Fruit fly (Drosophila melanogaster) Kc167 (cell line): ENCODE results near the gene rsh.

ENCODE experiments used
- Myc ChIP-seq: fragments of >200 bp; optimal IDR thresholded peaks from 2 replicates; lab custom pipeline; 2017; ENCODE audit warnings: missing external identifiers
- Sin3A ChIP-seq: fragments of >200 bp; optimal IDR thresholded peaks from 2 replicates; lab custom pipeline; 2018; ENCODE audit warnings: missing external identifiers
- h ChIP-seq: fragments of >200 bp; optimal IDR thresholded peaks from 3 replicates; lab custom pipeline; 2018; ENCODE audit warnings: missing external identifiers
- insv ChIP-seq: fragments of >200 bp; optimal IDR thresholded peaks from 3 replicates; lab custom pipeline; 2018; ENCODE audit warnings: missing external identifiers
- psq ChIP-seq: fragments of >200 bp; optimal IDR thresholded peaks from 2 replicates; lab custom pipeline; 2017; ENCODE audit warnings: missing external identifiers
- ttk ChIP-seq: sonication (Bioruptor generic); optimal IDR thresholded peaks from 2 replicates; lab custom pipeline; 2017; ENCODE audit warnings: missing external identifiers

The rsh gene

DNA sequence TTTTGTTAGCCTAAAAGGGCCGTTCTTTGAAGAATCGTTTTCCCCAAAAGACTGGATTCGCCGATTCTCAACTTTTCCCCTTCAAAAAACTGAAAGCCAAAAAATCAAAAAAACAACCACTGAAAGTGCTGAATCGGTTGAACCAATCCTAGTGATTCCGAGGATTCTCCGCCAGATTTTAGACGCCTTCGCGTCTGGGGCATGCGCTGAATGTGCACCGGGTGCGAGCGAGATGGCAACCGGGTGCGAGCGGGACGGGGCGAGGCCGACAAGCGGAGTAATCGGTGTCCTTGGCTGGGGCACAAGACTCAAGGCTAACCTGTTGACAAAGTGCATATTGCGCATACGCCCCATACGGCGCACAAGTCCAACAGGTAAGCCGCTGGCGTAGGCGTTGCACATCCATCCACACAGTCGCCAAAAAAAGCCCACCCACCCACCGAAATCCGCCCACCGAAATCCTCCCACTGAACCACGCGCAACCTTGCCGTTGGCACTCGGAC, 1.4 kb upstream of the rsh start:
- no peak for TF ChIP-seq insv (lab: Kevin White, UChicago)
- no peak for TF ChIP-seq Myc
- TF ChIP-seq psq, result no peak
- no peak for TF ChIP-seq ttk (lab: Kevin White, UChicago)
- TF ChIP-seq h (lab: Kevin White, UChicago), result no peak
- no peak for TF ChIP-seq Sin3A

dm6 chrX:13004779-13005178, 16.4 kb downstream of the rsh start, which contains the start of gene CG15719:
Gene CG15719 (minus strand): TSS chrX:13004879.
- TF ChIP-seq Myc, result no peak
- TF ChIP-seq psq, result no peak
- no peak for TF ChIP-seq insv (lab: Kevin White, UChicago)
- no peak for TF ChIP-seq Sin3A

DNA sequence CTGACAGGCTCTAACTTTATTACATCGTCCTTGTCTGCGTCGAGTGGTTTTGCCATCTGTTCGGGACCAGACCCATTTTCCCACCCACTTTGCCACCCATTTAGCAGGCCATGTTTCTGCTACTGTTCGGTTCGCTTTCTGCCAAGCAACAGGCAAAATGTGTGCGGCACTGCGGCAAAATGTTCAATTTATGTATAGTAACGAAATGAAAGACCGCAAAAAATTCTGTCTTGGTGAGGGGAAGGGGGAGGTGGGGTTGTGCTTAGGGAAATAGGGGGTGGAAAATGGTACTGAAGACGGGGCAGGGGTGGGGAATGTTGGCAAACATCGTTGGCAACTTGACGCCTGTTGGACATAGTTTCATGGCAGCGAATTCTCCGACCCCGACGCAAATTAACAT, 23.9 kb downstream of the rsh start:
- no peak for TF ChIP-seq psq
- no peak for TF ChIP-seq Myc
- TF ChIP-seq ttk (lab: Kevin White, UChicago), result no peak

dm6 chrX:13021898-13022297, 33.5 kb downstream of the rsh start, which contains the start of gene CG2209:
Gene CG2209 (plus strand): TSS chrX:13022198.
- no peak for TF ChIP-seq h (lab: Kevin White, UChicago)
- TF ChIP-seq insv (lab: Kevin White, UChicago), result no peak
- no peak for TF ChIP-seq ttk (lab: Kevin White, UChicago)
- TF ChIP-seq Myc, result no peak
- no peak for TF ChIP-seq psq
- no peak for TF ChIP-seq Sin3A

DNA sequence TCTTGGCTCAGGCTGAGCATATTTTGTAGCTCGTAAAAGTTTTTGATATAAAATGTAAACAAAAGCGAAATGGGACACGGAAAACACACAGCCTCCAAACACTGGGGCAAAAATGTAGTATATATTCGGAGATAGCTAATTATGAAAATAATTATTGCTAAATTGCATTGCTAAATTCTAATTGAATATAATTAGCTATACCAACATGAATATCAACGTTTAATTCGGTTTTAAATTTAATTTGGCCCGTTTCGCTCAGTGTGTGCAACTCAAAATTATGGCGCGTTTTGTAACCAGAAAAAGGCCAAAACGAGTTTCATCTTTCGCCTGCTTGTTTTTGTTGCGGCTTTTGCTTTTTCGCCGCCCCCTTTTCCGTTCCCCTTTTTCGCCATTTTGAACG, 35.4 kb downstream of the rsh start:
- TF ChIP-seq psq (no peak), insv (lab: Kevin White, UChicago) (no peak), Sin3A (no peak), h (lab: Kevin White, UChicago) (no peak), ttk (lab: Kevin White, UChicago) (no peak), Myc (no peak)

- no peak for TF ChIP-seq h (lab: Kevin White, UChicago)
- TF ChIP-seq psq, result no peak
- TF ChIP-seq Myc, result no peak
- no peak for TF ChIP-seq insv (lab: Kevin White, UChicago)
- no peak for TF ChIP-seq ttk (lab: Kevin White, UChicago)
These were observed 66.8 kb downstream of the rsh start, which contains the start of gene CG12715 for dm6 chrX:13055228-13055627. Gene CG12715 (minus strand): TSS chrX:13055328.

DNA sequence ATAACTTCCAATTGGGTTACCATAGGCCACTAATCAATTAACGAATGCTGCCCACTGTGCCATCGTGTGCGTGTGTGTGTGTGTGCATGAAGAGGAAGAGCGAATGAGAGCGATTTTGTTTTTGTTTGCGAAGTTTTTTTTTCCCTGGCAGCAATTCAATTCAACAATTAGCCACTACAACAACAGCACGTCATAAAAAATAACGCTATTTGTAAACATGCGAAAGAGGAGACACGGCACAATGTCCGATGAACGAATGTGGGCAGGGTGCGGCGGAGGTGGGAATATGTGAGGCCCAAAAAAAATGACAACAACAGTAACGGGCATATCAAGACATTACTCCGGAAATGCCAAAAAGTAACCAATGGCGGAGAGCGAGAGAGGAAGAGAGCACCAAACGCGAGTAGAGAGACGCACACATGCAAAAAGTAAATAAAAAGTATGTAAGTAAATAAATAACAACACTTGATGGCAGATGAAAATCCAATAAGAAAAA, 99.0 kb downstream of the rsh start:
- TF ChIP-seq h (lab: Kevin White, UChicago) (no peak), insv (lab: Kevin White, UChicago) (no peak), ttk (lab: Kevin White, UChicago) (no peak), Sin3A (no peak), psq (no peak), Myc (no peak)

DNA sequence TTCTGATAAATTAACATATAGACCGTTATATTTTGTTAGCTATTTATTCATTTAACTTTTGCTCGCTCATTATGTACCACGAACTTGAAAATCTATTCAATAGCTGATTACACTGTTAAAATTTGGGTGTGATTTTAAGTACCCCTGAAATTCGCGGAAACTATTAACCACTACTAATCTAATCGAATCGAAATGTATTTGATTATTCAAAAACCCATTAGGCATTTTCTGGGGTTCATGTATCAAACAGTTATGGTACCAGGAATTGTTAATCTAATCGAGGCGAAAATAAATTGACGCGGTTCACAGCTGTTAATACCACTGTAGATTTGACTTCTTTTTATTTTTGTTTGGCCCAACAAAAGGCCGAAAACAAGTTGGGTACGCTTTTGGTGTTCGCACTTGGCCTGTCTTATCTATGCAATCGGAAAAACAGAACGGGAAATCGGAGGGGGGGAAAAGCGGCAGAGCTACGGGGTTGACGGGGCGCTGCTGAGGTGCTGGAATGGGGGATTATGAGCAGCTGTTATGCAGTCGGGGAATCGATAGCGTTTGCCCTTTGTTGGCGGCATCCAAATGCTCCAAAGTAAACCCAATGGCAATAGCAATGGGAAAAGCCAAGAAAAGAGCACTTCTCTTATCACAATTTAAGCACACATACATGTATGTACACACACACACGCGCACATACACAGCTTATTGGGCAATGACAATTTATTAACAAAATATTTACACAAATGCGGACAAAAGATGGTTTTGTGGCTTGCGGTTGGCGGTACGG, 99.8 kb downstream of the rsh start:
- TF ChIP-seq psq, result no peak

DNA sequence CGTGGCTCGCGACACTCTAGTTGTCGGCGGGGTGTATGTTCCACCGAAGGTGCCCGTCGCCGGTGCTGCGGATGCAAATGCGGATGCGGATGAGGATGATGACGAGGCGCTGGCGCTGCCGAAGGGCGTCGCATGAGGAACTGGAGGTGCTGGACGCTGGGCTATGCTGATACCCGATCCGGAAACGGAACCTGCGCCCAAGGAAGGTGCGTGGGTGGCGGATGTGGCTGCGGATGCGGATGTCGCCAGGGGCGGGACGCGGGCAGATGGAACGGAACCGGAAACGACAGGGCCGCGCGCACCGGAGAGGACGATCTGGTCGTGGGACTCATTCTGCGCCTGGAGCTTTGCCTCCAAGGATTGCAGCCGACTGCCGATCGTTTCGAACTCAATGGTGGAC, 101.0 kb downstream of the rsh start:
- TF ChIP-seq Myc, result no peak
- TF ChIP-seq psq, result no peak
- no peak for TF ChIP-seq Sin3A
- TF ChIP-seq ttk (lab: Kevin White, UChicago), result no peak
- no peak for TF ChIP-seq h (lab: Kevin White, UChicago)
- no peak for TF ChIP-seq insv (lab: Kevin White, UChicago)

DNA sequence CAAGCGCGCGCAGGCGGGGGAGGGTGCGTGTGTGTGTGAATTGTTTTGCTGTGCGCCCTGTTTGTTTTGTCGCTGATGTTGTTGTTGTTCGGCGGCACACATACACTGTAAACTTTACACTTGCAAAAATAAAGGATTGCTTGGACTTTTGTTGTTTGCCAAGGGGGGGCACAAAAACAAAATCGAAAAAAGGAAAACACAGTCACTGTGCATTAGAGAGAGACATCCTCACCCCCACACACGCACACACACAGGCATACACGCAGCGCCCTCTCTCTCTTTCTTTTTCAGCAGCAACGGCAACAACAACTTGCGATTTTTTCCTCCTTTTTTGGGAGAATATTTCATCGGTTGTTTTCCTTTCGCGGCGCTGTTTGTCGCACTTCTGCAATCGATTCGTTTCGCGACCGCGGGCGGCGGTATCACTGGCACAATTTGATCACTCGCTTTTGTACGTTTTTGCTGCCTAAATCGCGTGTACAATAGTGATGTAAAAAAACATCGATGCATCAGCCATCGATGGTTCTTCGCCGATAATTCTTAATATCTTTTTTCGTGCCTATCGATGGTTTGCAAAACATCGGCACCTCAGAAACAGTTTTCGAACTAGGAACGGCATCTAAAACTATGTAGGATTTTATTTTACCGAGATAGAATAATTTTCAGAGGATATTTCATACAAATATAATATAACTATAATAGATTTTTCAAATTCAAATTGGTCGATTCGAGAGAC, 101.7 kb downstream of the rsh start, which contains the start of gene hep:
TSS of gene hep (minus strand) at position 515 of the 736 bp plus-strand sequence.
- no peak for TF ChIP-seq psq
- no peak for TF ChIP-seq ttk (lab: Kevin White, UChicago)
- no peak for TF ChIP-seq Myc
- TF ChIP-seq Sin3A, result no peak
- TF ChIP-seq h (lab: Kevin White, UChicago), result no peak
- TF ChIP-seq insv (lab: Kevin White, UChicago), result no peak

dm6 chrX:13090656-13091261, 102.3 kb downstream of the rsh start, which contains the start of gene lic:
Gene lic (plus strand): TSS chrX:13091145.
- TF ChIP-seq psq (no peak), Sin3A (no peak), insv (lab: Kevin White, UChicago) (no peak), ttk (lab: Kevin White, UChicago) (no peak), Myc (no peak), h (lab: Kevin White, UChicago) (no peak)

DNA sequence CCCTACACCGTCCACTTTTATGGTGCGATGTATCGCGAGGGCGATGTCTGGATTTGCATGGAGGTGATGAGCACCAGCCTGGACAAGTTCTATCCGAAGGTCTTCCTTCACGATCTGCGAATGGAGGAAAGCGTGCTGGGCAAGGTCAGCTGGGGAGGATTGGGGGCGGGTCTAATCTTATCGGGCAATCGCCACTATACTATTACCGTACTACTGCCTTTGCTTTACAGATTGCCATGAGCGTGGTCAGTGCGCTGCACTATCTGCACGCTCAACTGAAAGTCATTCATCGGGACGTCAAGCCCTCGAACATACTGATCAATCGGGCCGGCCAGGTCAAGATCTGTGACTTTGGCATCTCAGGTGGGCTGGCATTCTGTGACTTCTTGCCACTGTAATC, 103.4 kb downstream of the rsh start:
- TF ChIP-seq h (lab: Kevin White, UChicago), result no peak
- no peak for TF ChIP-seq psq
- no peak for TF ChIP-seq Sin3A
- TF ChIP-seq Myc, result no peak
- TF ChIP-seq ttk (lab: Kevin White, UChicago), result no peak
- TF ChIP-seq insv (lab: Kevin White, UChicago), result no peak
